Worm (Caenorhabditis elegans) whole organism, young adult: Measurements from ENCODE around the gene pigg-1.
A peak's percentile ranks its signal among the peaks of the same experiment; 100 is the strongest.

Source experiments
- B0019.2 ChIP-seq: fragments of 200-800 bp; sonication (Bioruptor generic); conservative IDR thresholded peaks from 2 replicates; pipeline ENCODE4 v1.3.6; 2022; ENCODE audit warnings: missing genetic modification reagents, missing genetic modification characterization, missing compliant biosample characterization
- B0336.3 ChIP-seq: fragments of 200-800 bp; sonication (Bioruptor generic); IDR thresholded peaks from 2 replicates; pipeline ENCODE4 v1.3.6; 2022; ENCODE audit warnings: missing genetic modification characterization, missing compliant biosample characterization
- F23B12.7 ChIP-seq: sonication (generic microtip); optimal IDR thresholded peaks from 2 replicates; lab custom pipeline; 2017; ENCODE audit warnings: missing genetic modification characterization, mild to moderate bottlenecking, missing compliant biosample characterization, antibody characterized with exemption, moderate library complexity; ENCODE audit not compliant: insufficient read depth
- F39B2.1 ChIP-seq: fragments of 200-800 bp; sonication (Bioruptor generic); IDR thresholded peaks from 2 replicates; pipeline ENCODE4 v1.3.6; 2022; ENCODE audit warnings: missing genetic modification reagents, missing genetic modification characterization, missing compliant biosample characterization
- K11D2.4 ChIP-seq: fragments of 200-800 bp; sonication (Bioruptor generic); IDR thresholded peaks from 2 replicates; pipeline ENCODE4 v1.3.6; 2022; ENCODE audit warnings: missing genetic modification reagents, missing genetic modification characterization, missing compliant biosample characterization
- K12H6.12 ChIP-seq: fragments of 200-800 bp; sonication (Bioruptor generic); optimal IDR thresholded peaks from 2 replicates; lab custom pipeline; 2018; ENCODE audit warnings: mild to moderate bottlenecking, missing genetic modification characterization, missing compliant biosample characterization
- Y56A3A.18 ChIP-seq: fragments of 200-800 bp; sonication (Bioruptor generic); IDR thresholded peaks from 2 replicates; pipeline ENCODE4 v1.3.6; 2022; ENCODE audit warnings: missing genetic modification reagents, missing genetic modification characterization, missing compliant biosample characterization
- Y95B8A.8 ChIP-seq: fragments of 200-800 bp; sonication (Bioruptor generic); IDR thresholded peaks from 2 replicates; pipeline ENCODE4 v1.3.6; 2022; ENCODE audit warnings: missing genetic modification reagents, missing genetic modification characterization, missing compliant biosample characterization
- ZK185.1 ChIP-seq: sonication (generic microtip); optimal IDR thresholded peaks from 2 replicates; lab custom pipeline; 2016; ENCODE audit warnings: mild to moderate bottlenecking, missing genetic modification characterization, missing compliant biosample characterization; ENCODE audit not compliant: poor library complexity, severe bottlenecking
- ama-1 ChIP-seq, 3 experiments: fragments of 150-350 bp in 1 of 3; sonication (generic microtip) in 2 of 3; optimal IDR thresholded peaks; 2 replicates each; lab custom pipeline; 2014 to 2018; ENCODE audit warnings: missing biosample characterization in 2 of 3, missing genetic modification characterization in 2 of 3, missing genetic modification reagents in 2 of 3
- aptf-3 ChIP-seq: fragments of 200-800 bp; sonication (Bioruptor generic); IDR thresholded peaks from 2 replicates; pipeline ENCODE4 v1.3.6; 2022; ENCODE audit warnings: missing genetic modification characterization, missing compliant biosample characterization
- bed-1 ChIP-seq: fragments of 200-800 bp; sonication (Bioruptor generic); IDR thresholded peaks from 2 replicates; pipeline ENCODE4 v1.3.6; 2022; ENCODE audit warnings: missing genetic modification reagents, missing genetic modification characterization, missing compliant biosample characterization
- cebp-1 ChIP-seq, 2 experiments: fragments of 200-800 bp in 1 of 2; sonication (Bioruptor generic) in 1 of 2; sonication (generic microtip) in 1 of 2; IDR thresholded peaks in 1 of 2; optimal IDR thresholded peaks in 1 of 2; 2 replicates each; pipeline versions ENCODE4 v1.3.6 to Lab custom; 2017 to 2022; ENCODE audit warnings: missing compliant biosample characterization in 2 of 2, missing genetic modification characterization in 2 of 2, mild to moderate bottlenecking in 1 of 2, missing genetic modification reagents in 1 of 2, moderate library complexity in 1 of 2
- cebp-2 ChIP-seq: fragments of 200-800 bp; sonication (Bioruptor generic); IDR thresholded peaks from 2 replicates; pipeline ENCODE4 v1.3.6; 2022; ENCODE audit warnings: missing genetic modification characterization, missing compliant biosample characterization
- ceh-40 ChIP-seq: fragments of 200-800 bp; sonication (Bioruptor generic); IDR thresholded peaks from 2 replicates; pipeline ENCODE4 v1.3.6; 2022; ENCODE audit warnings: missing genetic modification characterization, missing compliant biosample characterization
- ceh-58 ChIP-seq: fragments of 200-800 bp; sonication (Bioruptor generic); IDR thresholded peaks from 2 replicates; pipeline ENCODE4 v1.3.6; 2022; ENCODE audit warnings: missing genetic modification characterization, missing compliant biosample characterization
- ceh-79 ChIP-seq: sonication (generic microtip); optimal IDR thresholded peaks from 2 replicates; lab custom pipeline; 2017; ENCODE audit warnings: mild to moderate bottlenecking, missing genetic modification characterization, missing compliant biosample characterization
- chd-7 ChIP-seq: sonication (generic microtip); optimal IDR thresholded peaks from 2 replicates; lab custom pipeline; 2016; ENCODE audit warnings: mild to moderate bottlenecking, missing genetic modification characterization, moderate library complexity, missing compliant biosample characterization
- die-1 ChIP-seq: sonication (generic microtip); optimal IDR thresholded peaks from 2 replicates; lab custom pipeline; 2016; ENCODE audit warnings: missing genotype, mild to moderate bottlenecking, missing genetic modification characterization, missing compliant biosample characterization
- dox-1 ChIP-seq: fragments of 200-800 bp; sonication (Bioruptor generic); IDR thresholded peaks from 2 replicates; pipeline ENCODE4 v1.3.6; 2022; ENCODE audit warnings: missing genetic modification reagents, missing genetic modification characterization, missing compliant biosample characterization
- ets-4 ChIP-seq: fragments of 200-800 bp; sonication (Bioruptor generic); optimal IDR thresholded peaks from 2 replicates; lab custom pipeline; 2018; ENCODE audit warnings: mild to moderate bottlenecking, missing genetic modification characterization, missing compliant biosample characterization
- fkh-3 ChIP-seq: sonication (generic microtip); optimal IDR thresholded peaks from 2 replicates; lab custom pipeline; 2016; ENCODE audit warnings: mild to moderate bottlenecking, missing genetic modification characterization, missing compliant biosample characterization
- hlh-26 ChIP-seq: fragments of 200-800 bp; sonication (Bioruptor generic); conservative IDR thresholded peaks from 2 replicates; pipeline ENCODE4 v1.3.6; 2022; ENCODE audit warnings: missing genetic modification reagents, missing genetic modification characterization, missing compliant biosample characterization
- hmg-1.2 ChIP-seq: fragments of 200-800 bp; sonication (Bioruptor generic); IDR thresholded peaks from 2 replicates; pipeline ENCODE4 v1.3.6; 2022; ENCODE audit warnings: missing genetic modification reagents, missing genetic modification characterization, missing compliant biosample characterization
- let-526 ChIP-seq: fragments of 200-800 bp; sonication (Bioruptor generic); IDR thresholded peaks from 2 replicates; pipeline ENCODE4 v1.3.6; 2022; ENCODE audit warnings: missing genetic modification reagents, missing genetic modification characterization, missing compliant biosample characterization
- let-607 ChIP-seq, 2 experiments: fragments of 200-800 bp in 1 of 2; sonication (Bioruptor generic) in 1 of 2; sonication (generic microtip) in 1 of 2; optimal IDR thresholded peaks; 2 replicates each; lab custom pipeline; 2016 to 2018; ENCODE audit warnings: mild to moderate bottlenecking in 2 of 2, missing compliant biosample characterization in 2 of 2, missing genetic modification characterization in 2 of 2, moderate library complexity in 2 of 2, missing genotype in 1 of 2
- lin-26 ChIP-seq: fragments of 200-800 bp; sonication (Bioruptor generic); IDR thresholded peaks from 2 replicates; pipeline ENCODE4 v1.3.6; 2022; ENCODE audit warnings: missing genetic modification reagents, missing genetic modification characterization, missing compliant biosample characterization
- lin-54 ChIP-seq: fragments of 200-800 bp; sonication (Bioruptor generic); optimal IDR thresholded peaks from 2 replicates; lab custom pipeline; 2018; ENCODE audit warnings: mild to moderate bottlenecking, missing genetic modification characterization, missing compliant biosample characterization
- madf-10 ChIP-seq: sonication (generic microtip); optimal IDR thresholded peaks from 2 replicates; lab custom pipeline; 2016; ENCODE audit warnings: mild to moderate bottlenecking, missing genetic modification characterization, missing compliant biosample characterization
- mcd-1 ChIP-seq: fragments of 200-800 bp; sonication (Bioruptor generic); IDR thresholded peaks from 2 replicates; pipeline ENCODE4 v1.3.6; 2022; ENCODE audit warnings: missing genetic modification reagents, missing genetic modification characterization, missing compliant biosample characterization
- mes-4 ChIP-seq: sonication (generic microtip); optimal IDR thresholded peaks from 2 replicates; lab custom pipeline; 2016; ENCODE audit warnings: missing genotype, missing genetic modification characterization, missing compliant biosample characterization
- mxl-1 ChIP-seq: sonication (generic microtip); optimal IDR thresholded peaks from 2 replicates; lab custom pipeline; 2016; ENCODE audit warnings: missing genetic modification characterization, missing compliant biosample characterization
- nhr-179 ChIP-seq: sonication (generic microtip); optimal IDR thresholded peaks from 2 replicates; lab custom pipeline; 2016; ENCODE audit warnings: mild to moderate bottlenecking, missing genetic modification characterization, missing compliant biosample characterization
- nhr-80 ChIP-seq: sonication (generic microtip); optimal IDR thresholded peaks from 2 replicates; lab custom pipeline; 2016; ENCODE audit warnings: missing genetic modification characterization, missing compliant biosample characterization
- nhr-90 ChIP-seq: sonication (generic microtip); optimal IDR thresholded peaks from 2 replicates; lab custom pipeline; 2016; ENCODE audit warnings: missing genotype, mild to moderate bottlenecking, missing genetic modification characterization, missing compliant biosample characterization
- repo-1 ChIP-seq: sonication (generic microtip); optimal IDR thresholded peaks from 2 replicates; lab custom pipeline; 2017; ENCODE audit warnings: mild to moderate bottlenecking, missing genetic modification characterization, missing compliant biosample characterization
- sea-2 ChIP-seq: fragments of 200-800 bp; sonication (Bioruptor generic); IDR thresholded peaks from 2 replicates; pipeline ENCODE4 v1.3.6; 2022; ENCODE audit warnings: missing genetic modification characterization, missing compliant biosample characterization
- snpc-4 ChIP-seq, 5 experiments: fragments of 150-350 bp in 1 of 5; sonication (generic microtip) in 4 of 5; optimal IDR thresholded peaks; 2 replicates each; lab custom pipeline; 2014 to 2018; ENCODE audit warnings: missing genetic modification characterization in 5 of 5, missing biosample characterization in 3 of 5, antibody characterized with exemption in 2 of 5, mild to moderate bottlenecking in 2 of 5, missing compliant biosample characterization in 2 of 5, missing genotype in 2 of 5, moderate library complexity in 2 of 5, missing genetic modification reagents in 1 of 5
- sptf-2 ChIP-seq: fragments of 200-800 bp; sonication (Bioruptor generic); optimal IDR thresholded peaks from 2 replicates; lab custom pipeline; 2018; ENCODE audit warnings: mild to moderate bottlenecking, missing genetic modification characterization, missing compliant biosample characterization
- unc-130 ChIP-seq: sonication (generic microtip); optimal IDR thresholded peaks from 2 replicates; lab custom pipeline; 2016; ENCODE audit warnings: missing genetic modification reagents, missing genetic modification characterization, missing compliant biosample characterization
- unc-62 ChIP-seq: fragments of 150-350 bp; optimal IDR thresholded peaks from 2 replicates; lab custom pipeline; 2014; ENCODE audit warnings: missing biosample characterization, missing genetic modification reagents, missing genetic modification characterization
- ztf-22 ChIP-seq: fragments of 200-800 bp; sonication (Bioruptor generic); optimal IDR thresholded peaks from 2 replicates; lab custom pipeline; 2018; ENCODE audit warnings: mild to moderate bottlenecking, missing genetic modification characterization, moderate library complexity, missing compliant biosample characterization
- ztf-25 ChIP-seq: fragments of 200-800 bp; sonication (Bioruptor generic); IDR thresholded peaks from 2 replicates; pipeline ENCODE4 v1.3.6; 2022; ENCODE audit warnings: missing genetic modification reagents, missing genetic modification characterization, missing compliant biosample characterization
- ztf-28 ChIP-seq: fragments of 200-800 bp; sonication (Bioruptor generic); IDR thresholded peaks from 2 replicates; pipeline ENCODE4 v1.3.6; 2022; ENCODE audit warnings: missing genetic modification reagents, missing genetic modification characterization, missing compliant biosample characterization

The pigg-1 gene

ce11 chrII:8566039-8566438 is 34.0 kb downstream of the pigg-1 start, which contains the start of gene stc-1 (continued):
- no peak for TF ChIP-seq snpc-4 (GFP tag; optimal IDR thresholded peaks at IDR 0.05; lab: Kevin White, UChicago)
- TF ChIP-seq snpc-4 (tag; optimal IDR thresholded peaks at IDR 0.05; lab: Kevin White, UChicago) = no peak
- no peak for TF ChIP-seq hlh-26 (GFP tag; lab: Robert Waterston, UW)
- no peak for TF ChIP-seq B0336.3 (GFP tag; lab: Robert Waterston, UW)
- no peak for TF ChIP-seq nhr-179
- no peak for TF ChIP-seq nhr-90 (tag; lab: Kevin White, UChicago)
- TF ChIP-seq bed-1 (GFP tag; lab: Robert Waterston, UW) = no peak
- TF ChIP-seq lin-26 (GFP tag; lab: Robert Waterston, UW) = no peak
- no peak for TF ChIP-seq F39B2.1 (GFP tag; lab: Robert Waterston, UW)
- no peak for TF ChIP-seq let-526 (GFP tag; lab: Robert Waterston, UW)
- TF ChIP-seq chd-7 (tag; lab: Kevin White, UChicago) = no peak
- no peak for TF ChIP-seq fkh-3 (tag; lab: Kevin White, UChicago)
- peak; percentile 17 for TF ChIP-seq nhr-80 (tag; lab: Kevin White, UChicago)
- no peak for TF ChIP-seq sea-2 (GFP tag; lab: Robert Waterston, UW)
- no peak for TF ChIP-seq aptf-3
- TF ChIP-seq let-607 (tag; optimal IDR thresholded peaks at IDR 0.05; lab: Kevin White, UChicago) = peak; percentile 35 to 68
- TF ChIP-seq hmg-1.2 (GFP tag; lab: Robert Waterston, UW) = no peak
- TF ChIP-seq repo-1 = peak; percentile 17
- TF ChIP-seq die-1 (tag; lab: Kevin White, UChicago) = no peak
- TF ChIP-seq ets-4 (GFP tag; lab: Kevin White, UChicago) = no peak
- no peak for TF ChIP-seq cebp-2 (GFP tag; lab: Robert Waterston, UW)
- no peak for TF ChIP-seq mes-4
- TF ChIP-seq cebp-1 (GFP tag; IDR thresholded peaks at IDR 0.05; lab: Robert Waterston, UW) = peak; percentile 19; the same call in 1 of the 2 replicates
- peak; percentile 76 for TF ChIP-seq cebp-1 (tag; optimal IDR thresholded peaks at IDR 0.05; lab: Kevin White, UChicago)
- no peak for TF ChIP-seq K11D2.4 (GFP tag; lab: Robert Waterston, UW)
- no peak for TF ChIP-seq unc-130 (GFP tag; lab: Kevin White, UChicago)
- peak; percentile 30 for TF ChIP-seq ZK185.1 (tag; lab: Kevin White, UChicago)
- TF ChIP-seq ztf-28 = no peak
- TF ChIP-seq dox-1 (GFP tag; lab: Robert Waterston, UW) = no peak
- TF ChIP-seq ama-1 (optimal IDR thresholded peaks at IDR 0.05; lab: Kevin White, UChicago) = no peak
- no peak for TF ChIP-seq ama-1 (GFP tag; optimal IDR thresholded peaks at IDR 0.05; lab: Kevin White, UChicago)
- peak; percentile 1 for TF ChIP-seq F23B12.7 (tag; lab: Kevin White, UChicago)
- no peak for TF ChIP-seq ceh-58 (GFP tag; lab: Robert Waterston, UW)
- no peak for TF ChIP-seq ceh-40 (GFP tag; lab: Robert Waterston, UW)
- TF ChIP-seq ztf-22 (GFP tag; lab: Kevin White, UChicago) = no peak
- TF ChIP-seq mxl-1 = no peak
- TF ChIP-seq madf-10 (tag; lab: Kevin White, UChicago) = no peak
- TF ChIP-seq B0019.2 (GFP tag; lab: Robert Waterston, UW) = no peak
- no peak for TF ChIP-seq K12H6.12 (tag; lab: Kevin White, UChicago)
- TF ChIP-seq mcd-1 (GFP tag; lab: Robert Waterston, UW) = peak; percentile 67
- TF ChIP-seq Y56A3A.18 = no peak
- peak; percentile 35 for TF ChIP-seq lin-54 (GFP tag; lab: Kevin White, UChicago)
- TF ChIP-seq unc-62 (GFP tag; lab: Kevin White, UChicago) = no peak
- TF ChIP-seq ztf-25 (GFP tag; lab: Robert Waterston, UW) = no peak
- TF ChIP-seq ceh-79 (tag; lab: Kevin White, UChicago) = no peak
- no peak for TF ChIP-seq sptf-2 (GFP tag; lab: Kevin White, UChicago)
- TF ChIP-seq Y95B8A.8 (GFP tag; lab: Robert Waterston, UW) = no peak
